Fruit fly (Drosophila melanogaster) whole organism, embryonic: Measurements from ENCODE around the gene Acp63F.
A peak's percentile ranks its signal among the peaks of the same experiment; 100 is the strongest.

Experiments
- Asciz ChIP-seq: fragments of 200-800 bp; sonication (Bioruptor generic); optimal IDR thresholded peaks from 2 replicates; lab custom pipeline; 2017; ENCODE audit warnings: missing biosample characterization, mild to moderate bottlenecking, missing genetic modification characterization, missing genetic modification reagents
- Bgb ChIP-seq: fragments of 200-800 bp; sonication (Bioruptor generic); IDR thresholded peaks from 2 replicates; pipeline ENCODE4 v1.3.6; 2022; ENCODE audit warnings: missing biosample characterization, missing genetic modification characterization; ENCODE audit not compliant: partially characterized antibody
- CG11560 ChIP-seq: fragments of 200-800 bp; sonication (Bioruptor generic); IDR thresholded peaks from 3 replicates; pipeline ENCODE4 v1.3.6; 2022; ENCODE audit warnings: missing biosample characterization, missing genetic modification characterization
- CG13296 ChIP-seq: fragments of 200-800 bp; sonication (Bioruptor generic); optimal IDR thresholded peaks from 3 replicates; lab custom pipeline; 2018; ENCODE audit warnings: missing biosample characterization, mild to moderate bottlenecking, missing genetic modification characterization
- CG14710 ChIP-seq: fragments of 200-800 bp; sonication (Bioruptor generic); optimal IDR thresholded peaks from 3 replicates; lab custom pipeline; 2019; ENCODE audit warnings: missing biosample characterization, mild to moderate bottlenecking, missing genetic modification characterization, moderate library complexity
- CG15696 ChIP-seq: fragments of 200-800 bp; sonication (Bioruptor generic); optimal IDR thresholded peaks from 2 replicates; lab custom pipeline; 2019; ENCODE audit warnings: missing biosample characterization, mild to moderate bottlenecking, missing genetic modification characterization, moderate library complexity
- CG1647 ChIP-seq: fragments of 200-800 bp; sonication (Bioruptor generic); optimal IDR thresholded peaks from 3 replicates; lab custom pipeline; 2016; ENCODE audit warnings: missing biosample characterization, missing genetic modification characterization
- CG17568 ChIP-seq: fragments of 200-800 bp; sonication (Bioruptor generic); optimal IDR thresholded peaks from 2 replicates; lab custom pipeline; 2018; ENCODE audit warnings: missing biosample characterization, mild to moderate bottlenecking, missing genetic modification characterization, moderate library complexity
- CG18599 ChIP-seq: fragments of 200-800 bp; sonication (Bioruptor generic); optimal IDR thresholded peaks from 3 replicates; lab custom pipeline; 2017; ENCODE audit warnings: missing biosample characterization, missing genetic modification characterization, mild to moderate bottlenecking, moderate library complexity, missing genetic modification reagents
- CG2120 ChIP-seq: fragments of 200-800 bp; sonication (Bioruptor generic); optimal IDR thresholded peaks from 3 replicates; lab custom pipeline; 2016; ENCODE audit warnings: missing biosample characterization, missing genetic modification characterization
- CG2202 ChIP-seq: fragments of 200-800 bp; sonication (Bioruptor generic); optimal IDR thresholded peaks from 2 replicates; lab custom pipeline; 2018; ENCODE audit warnings: missing biosample characterization, mild to moderate bottlenecking, missing genetic modification characterization
- CG31224 ChIP-seq: fragments of 200-800 bp; sonication (Bioruptor generic); IDR thresholded peaks from 2 replicates; pipeline ENCODE4 v1.3.6; 2022; ENCODE audit warnings: missing biosample characterization, missing genetic modification characterization
- CG4328 ChIP-seq: fragments of 200-800 bp; sonication (Bioruptor generic); optimal IDR thresholded peaks from 3 replicates; lab custom pipeline; 2017; ENCODE audit warnings: missing biosample characterization, missing genetic modification reagents, missing genetic modification characterization
- CG6175 ChIP-seq: fragments of 200-800 bp; sonication (Bioruptor generic); IDR thresholded peaks from 3 replicates; pipeline ENCODE4 v1.3.6; 2022; ENCODE audit warnings: missing biosample characterization, missing genetic modification characterization
- CG6254 ChIP-seq: fragments of 200-800 bp; sonication (Bioruptor generic); optimal IDR thresholded peaks from 3 replicates; lab custom pipeline; 2017; ENCODE audit warnings: mild to moderate bottlenecking, missing biosample characterization, missing genetic modification reagents, missing genetic modification characterization
- CG6765 ChIP-seq: fragments of 200-800 bp; sonication (Bioruptor generic); optimal IDR thresholded peaks from 3 replicates; lab custom pipeline; 2017; ENCODE audit warnings: missing biosample characterization, mild to moderate bottlenecking, missing genetic modification characterization
- CG7372 ChIP-seq: fragments of 200-800 bp; sonication (Bioruptor generic); IDR thresholded peaks from 2 replicates; pipeline ENCODE4 v1.3.6; 2022; ENCODE audit warnings: missing biosample characterization, missing genetic modification characterization
- CG7745 ChIP-seq: fragments of 200-800 bp; sonication (Bioruptor generic); optimal IDR thresholded peaks from 2 replicates; lab custom pipeline; 2018; ENCODE audit warnings: missing biosample characterization, mild to moderate bottlenecking, missing genetic modification characterization, moderate library complexity
- CG7839 ChIP-seq: fragments of 200-800 bp; sonication (Bioruptor generic); optimal IDR thresholded peaks from 3 replicates; lab custom pipeline; 2018; ENCODE audit warnings: missing biosample characterization, mild to moderate bottlenecking, missing genetic modification characterization, moderate library complexity
- Dad ChIP-seq: fragments of 200-800 bp; sonication (Bioruptor generic); optimal IDR thresholded peaks from 3 replicates; lab custom pipeline; 2016; ENCODE audit warnings: missing biosample characterization, missing genetic modification characterization
- Dip3 ChIP-seq: fragments of 200-800 bp; sonication (Bioruptor generic); optimal IDR thresholded peaks from 3 replicates; lab custom pipeline; 2016; ENCODE audit warnings: missing biosample characterization, missing genetic modification characterization
- Eip74EF ChIP-seq, 2 experiments: fragments of 200-800 bp in 1 of 2; fragments of >200 bp in 1 of 2; sonication (Bioruptor generic) in 1 of 2; optimal IDR thresholded peaks; 2 replicates each; lab custom pipeline; 2017 to 2019; ENCODE audit warnings: missing biosample characterization in 2 of 2, missing genetic modification characterization in 2 of 2, mild to moderate bottlenecking in 1 of 2, moderate library complexity in 1 of 2
- GATAe ChIP-seq: fragments of 200-800 bp; sonication (Bioruptor generic); conservative IDR thresholded peaks from 2 replicates; pipeline ENCODE4 v1.3.6; 2022; ENCODE audit warnings: missing biosample characterization, missing genetic modification characterization
- Hand ChIP-seq: fragments of 200-800 bp; sonication (Bioruptor generic); optimal IDR thresholded peaks from 2 replicates; lab custom pipeline; 2017; ENCODE audit warnings: mild to moderate bottlenecking, missing biosample characterization, missing genetic modification reagents, missing genetic modification characterization
- Hsf ChIP-seq: fragments of 200-800 bp; sonication (Bioruptor generic); optimal IDR thresholded peaks from 3 replicates; lab custom pipeline; 2016; ENCODE audit warnings: missing biosample characterization, missing genetic modification characterization
- NC2α ChIP-seq: fragments of 200-800 bp; sonication (Bioruptor generic); optimal IDR thresholded peaks from 2 replicates; lab custom pipeline; 2016; ENCODE audit warnings: missing biosample characterization, missing genetic modification characterization
- Neu2 ChIP-seq: fragments of 200-800 bp; sonication (Bioruptor generic); optimal IDR thresholded peaks from 3 replicates; lab custom pipeline; 2016; ENCODE audit warnings: missing biosample characterization, missing genetic modification characterization, borderline replicate concordance
- Optix ChIP-seq: fragments of 200-800 bp; sonication (Bioruptor generic); IDR thresholded peaks from 3 replicates; pipeline ENCODE4 v1.3.6; 2022; ENCODE audit warnings: missing biosample characterization, missing genetic modification characterization
- Ravus ChIP-seq: fragments of 200-800 bp; sonication (Bioruptor generic); IDR thresholded peaks from 2 replicates; pipeline ENCODE4 v1.3.6; 2022; ENCODE audit warnings: missing biosample characterization, missing genetic modification characterization
- Spps ChIP-seq: fragments of 200-800 bp; sonication (Bioruptor generic); optimal IDR thresholded peaks from 2 replicates; lab custom pipeline; 2018; ENCODE audit warnings: missing biosample characterization, mild to moderate bottlenecking, missing genetic modification characterization
- Sry-δ ChIP-seq: fragments of 200-800 bp; sonication (Bioruptor generic); optimal IDR thresholded peaks from 2 replicates; lab custom pipeline; 2016; ENCODE audit warnings: missing biosample characterization, missing genetic modification characterization
- Trl ChIP-seq, 3 experiments: fragments of >200 bp in 2 of 3; fragments of 200-800 bp in 1 of 3; sonication (Bioruptor generic) in 1 of 3; optimal IDR thresholded peaks; 2 replicates in 1 of 3; 3 replicates in 2 of 3; lab custom pipeline; 2016 to 2017; ENCODE audit warnings: missing biosample characterization in 1 of 3, missing genetic modification characterization in 1 of 3
- ac ChIP-seq: fragments of 200-800 bp; sonication (Bioruptor generic); optimal IDR thresholded peaks from 3 replicates; lab custom pipeline; 2017; ENCODE audit warnings: missing biosample characterization, mild to moderate bottlenecking, missing genetic modification characterization
- bigmax ChIP-seq: fragments of 200-800 bp; sonication (Bioruptor generic); optimal IDR thresholded peaks from 2 replicates; lab custom pipeline; 2018; ENCODE audit warnings: missing biosample characterization, mild to moderate bottlenecking, missing genetic modification characterization
- cas ChIP-seq: fragments of 200-800 bp; sonication (Bioruptor generic); IDR thresholded peaks from 2 replicates; pipeline ENCODE4 v1.3.6; 2022; ENCODE audit warnings: missing biosample characterization, missing genetic modification characterization
- chif ChIP-seq, 2 experiments: fragments of 200-800 bp; sonication (Bioruptor generic); optimal IDR thresholded peaks; 3 replicates each; lab custom pipeline; 2016; ENCODE audit warnings: missing biosample characterization in 2 of 2, missing genetic modification characterization in 2 of 2
- ci ChIP-seq: fragments of 200-800 bp; sonication (Bioruptor generic); IDR thresholded peaks from 3 replicates; pipeline ENCODE4 v1.3.6; 2022; ENCODE audit warnings: missing biosample characterization, missing genetic modification characterization
- crol ChIP-seq: fragments of 200-800 bp; sonication (Bioruptor generic); IDR thresholded peaks from 2 replicates; pipeline ENCODE4 v1.3.6; 2022; ENCODE audit warnings: missing biosample characterization, missing genetic modification characterization
- emc ChIP-seq: fragments of 200-800 bp; sonication (Bioruptor generic); optimal IDR thresholded peaks from 2 replicates; lab custom pipeline; 2016; ENCODE audit warnings: missing biosample characterization, missing genetic modification characterization
- gsb-n ChIP-seq: fragments of 200-800 bp; sonication (Bioruptor generic); optimal IDR thresholded peaks from 3 replicates; lab custom pipeline; 2018; ENCODE audit warnings: missing biosample characterization, mild to moderate bottlenecking, missing genetic modification characterization
- hkb ChIP-seq, 2 experiments: fragments of 200-800 bp in 1 of 2; fragments of >200 bp in 1 of 2; sonication (Bioruptor generic) in 1 of 2; IDR thresholded peaks in 1 of 2; optimal IDR thresholded peaks in 1 of 2; 2 replicates each; pipeline versions ENCODE4 v1.3.6 to Lab custom; 2017 to 2022; ENCODE audit warnings: missing biosample characterization in 1 of 2, missing genetic modification characterization in 1 of 2
- ind ChIP-seq: fragments of 200-800 bp; sonication (Bioruptor generic); optimal IDR thresholded peaks from 3 replicates; lab custom pipeline; 2016; ENCODE audit warnings: missing biosample characterization, missing genetic modification characterization
- prd ChIP-seq, 3 experiments: fragments of >200 bp in 2 of 3; fragments of 200-800 bp in 1 of 3; sonication (Bioruptor generic) in 1 of 3; optimal IDR thresholded peaks in 2 of 3; IDR thresholded peaks in 1 of 3; 2 replicates in 2 of 3; 3 replicates in 1 of 3; pipeline versions ENCODE4 v1.3.6 to Lab custom; 2017 to 2022; ENCODE audit warnings: missing biosample characterization in 1 of 3, missing genetic modification characterization in 1 of 3
- sc ChIP-seq, 3 experiments: fragments of >200 bp in 2 of 3; fragments of 200-800 bp in 1 of 3; sonication (Bioruptor generic) in 1 of 3; optimal IDR thresholded peaks; 2 replicates in 2 of 3; 3 replicates in 1 of 3; lab custom pipeline; 2017; ENCODE audit warnings: mild to moderate bottlenecking in 1 of 3, missing biosample characterization in 1 of 3, missing genetic modification characterization in 1 of 3, missing genetic modification reagents in 1 of 3
- sqz ChIP-seq: fragments of 200-800 bp; sonication (Bioruptor generic); optimal IDR thresholded peaks from 3 replicates; lab custom pipeline; 2018; ENCODE audit warnings: missing biosample characterization, mild to moderate bottlenecking, missing genetic modification characterization
- tgo ChIP-seq: fragments of 200-800 bp; sonication (Bioruptor generic); IDR thresholded peaks from 3 replicates; pipeline ENCODE4 v1.3.6; 2022; ENCODE audit warnings: missing biosample characterization, missing genetic modification characterization
- tna ChIP-seq: fragments of 200-800 bp; sonication (Bioruptor generic); IDR thresholded peaks from 2 replicates; pipeline ENCODE4 v1.3.6; 2022; ENCODE audit warnings: missing biosample characterization, missing genetic modification characterization; ENCODE audit not compliant: partially characterized antibody
- tup ChIP-seq: fragments of 200-800 bp; sonication (Bioruptor generic); optimal IDR thresholded peaks from 2 replicates; lab custom pipeline; 2016; ENCODE audit warnings: missing biosample characterization, mild to moderate bottlenecking, missing genetic modification characterization, moderate library complexity
- wor ChIP-seq: fragments of 200-800 bp; sonication (Bioruptor generic); IDR thresholded peaks from 2 replicates; pipeline ENCODE4 v1.3.6; 2022; ENCODE audit warnings: missing biosample characterization, missing genetic modification characterization

The Acp63F gene

dm6 chr3L:3785688-3786087 lies 30.5 kb downstream of the Acp63F start (continued):
- TF ChIP-seq CG1647 (no peak), sc (optimal IDR thresholded peaks at IDR 0.05; lab: Kevin White, UChicago) (no peak), sc (GFP tag; optimal IDR thresholded peaks at IDR 0.05; lab: Kevin White, UChicago) (peak; percentile 13), Sry-δ (GFP tag; lab: Kevin White, UChicago) (no peak), Trl (optimal IDR thresholded peaks at IDR 0.05; lab: Kevin White, UChicago) (no peak), Trl (GFP tag; optimal IDR thresholded peaks at IDR 0.05; lab: Kevin White, UChicago) (peak; percentile 1), GATAe (GFP tag; lab: Robert Waterston, UW) (no peak), tna (GFP tag; lab: Robert Waterston, UW) (no peak), CG13296 (GFP tag; lab: Kevin White, UChicago) (no peak), tgo (peak; percentile 35; the same call in 1 of the 3 replicates), CG7839 (tag; lab: Kevin White, UChicago) (peak; percentile 43), CG4328 (GFP tag; lab: Kevin White, UChicago) (no peak), NC2α (GFP tag; lab: Kevin White, UChicago) (no peak), CG2202 (tag; lab: Kevin White, UChicago) (no peak), CG15696 (tag; lab: Kevin White, UChicago) (peak; percentile 12), Optix (GFP tag; lab: Robert Waterston, UW) (no peak), bigmax (GFP tag; lab: Kevin White, UChicago) (no peak), CG31224 (no peak), emc (GFP tag; lab: Kevin White, UChicago) (no peak), chif (GFP tag; optimal IDR thresholded peaks at IDR 0.05; lab: Kevin White, UChicago) (peak in 1 of 2 experiments; percentile 31), tup (GFP tag; lab: Kevin White, UChicago) (no peak), CG6765 (no peak), ci (GFP tag; lab: Robert Waterston, UW) (peak; percentile 72; the same call in 2 of the 3 replicates), wor (no peak), sqz (no peak), CG7372 (no peak), cas (GFP tag; lab: Robert Waterston, UW) (no peak), CG2120 (GFP tag; lab: Kevin White, UChicago) (no peak), Dip3 (no peak), CG7745 (tag; lab: Kevin White, UChicago) (no peak), CG17568 (GFP tag; lab: Kevin White, UChicago) (no peak), Bgb (GFP tag; lab: Robert Waterston, UW) (no peak), Dad (no peak), CG14710 (tag; lab: Kevin White, UChicago) (no peak), CG18599 (GFP tag; lab: Kevin White, UChicago) (no peak), gsb-n (tag; lab: Kevin White, UChicago) (no peak), Hsf (GFP tag; lab: Kevin White, UChicago) (no peak), ind (GFP tag; lab: Kevin White, UChicago) (peak; percentile 27), ac (GFP tag; lab: Kevin White, UChicago) (no peak), CG11560 (tag; lab: Robert Waterston, UW) (no peak), crol (GFP tag; lab: Robert Waterston, UW) (no peak), CG6175 (GFP tag; lab: Robert Waterston, UW) (no peak), Ravus (peak; percentile 11; the same call in 1 of the 2 replicates), Hand (no peak), hkb (optimal IDR thresholded peaks at IDR 0.05; lab: Kevin White, UChicago) (no peak), hkb (GFP tag; IDR thresholded peaks at IDR 0.05; lab: Robert Waterston, UW) (peak; percentile 49; the same call in 1 of the 2 replicates), Spps (no peak), Eip74EF (GFP tag; optimal IDR thresholded peaks at IDR 0.05; lab: Kevin White, UChicago) (no peak), Neu2 (GFP tag; lab: Kevin White, UChicago) (no peak), prd (optimal IDR thresholded peaks at IDR 0.05; lab: Kevin White, UChicago) (no peak), prd (GFP tag; IDR thresholded peaks at IDR 0.05; lab: Robert Waterston, UW) (peak; percentile 77), CG6254 (GFP tag; lab: Kevin White, UChicago) (no peak), Asciz (GFP tag; lab: Kevin White, UChicago) (peak; percentile 27)
